Fruit fly (Drosophila melanogaster): Measurements from ENCODE around the gene Pdk1.

Gene Pdk1

dm6 chr3L:131151-131997 lies 2.1 kb downstream of the Pdk1 start (continued):
- no peak for TF ChIP-seq pum (GFP tag; optimal IDR thresholded peaks at IDR 0.05)
- TF ChIP-seq pb (GFP tag; optimal IDR thresholded peaks at IDR 0.05) = peak; percentile 51
- TF ChIP-seq CG10147 (GFP tag; optimal IDR thresholded peaks at IDR 0.05) = no peak
- no peak; the same call in 1 of the 2 replicates for TF ChIP-seq tna (GFP tag; IDR thresholded peaks at IDR 0.05; ENCODE audit: partially characterized antibody)
- no peak for TF ChIP-seq hb (GFP tag; IDR thresholded peaks at IDR 0.05; ENCODE audit: partially characterized antibody)
- TF ChIP-seq cwo (GFP tag; optimal IDR thresholded peaks at IDR 0.05) = peak; percentile 54
- TF ChIP-seq CG10366 (GFP tag; IDR thresholded peaks at IDR 0.05) = no peak
- TF ChIP-seq fu2 (GFP tag; optimal IDR thresholded peaks at IDR 0.05) = no peak
- TF ChIP-seq nerfin-1 (tag; optimal IDR thresholded peaks at IDR 0.05) = peak; percentile 93
- peak; percentile 33; the same call in 1 of the 3 replicates for TF ChIP-seq CG34422 (GFP tag; IDR thresholded peaks at IDR 0.05)
- peak in 1 of 3 experiments; percentile 91 for TF ChIP-seq Stat92E (GFP tag; optimal IDR thresholded peaks at IDR 0.05)
- TF ChIP-seq peb (GFP tag; IDR thresholded peaks at IDR 0.05) = no peak
- peak; percentile 96 for TF ChIP-seq sr (GFP tag; IDR thresholded peaks at IDR 0.05)
- TF ChIP-seq CG15269 (tag; optimal IDR thresholded peaks at IDR 0.05) = peak; percentile 33
- no peak for TF ChIP-seq CG11696 (GFP tag; IDR thresholded peaks at IDR 0.05)
- peak; percentile 7 for TF ChIP-seq CG18764 (GFP tag; optimal IDR thresholded peaks at IDR 0.05)
- peak; percentile 11 for TF ChIP-seq CG2678 (tag; optimal IDR thresholded peaks at IDR 0.05)
- no peak for TF ChIP-seq CG12104 (GFP tag; optimal IDR thresholded peaks at IDR 0.05)
- peak; percentile 77 for TF ChIP-seq Drgx (GFP tag; IDR thresholded peaks at IDR 0.05)
- TF ChIP-seq CG3995 (GFP tag; optimal IDR thresholded peaks at IDR 0.05) = no peak
- no peak for TF ChIP-seq Vsx1 (GFP tag; optimal IDR thresholded peaks at IDR 0.05)
- TF ChIP-seq CG18619 (GFP tag; optimal IDR thresholded peaks at IDR 0.05) = no peak
- TF ChIP-seq CG6854 (GFP tag; optimal IDR thresholded peaks at IDR 0.05) = peak; percentile 78
- TF ChIP-seq CG6254 (GFP tag; optimal IDR thresholded peaks at IDR 0.05) = peak; percentile 67
- TF ChIP-seq pfk (GFP tag; optimal IDR thresholded peaks at IDR 0.05) = peak; percentile 78
- TF ChIP-seq CG11504 (tag; optimal IDR thresholded peaks at IDR 0.05) = peak; percentile 36
- peak; percentile 85 for TF ChIP-seq CG34376 (GFP tag; optimal IDR thresholded peaks at IDR 0.05)
- peak; percentile 82 for TF ChIP-seq klu (GFP tag; IDR thresholded peaks at IDR 0.05)
- no peak for TF ChIP-seq CG9797 (GFP tag; optimal IDR thresholded peaks at IDR 0.05)
- TF ChIP-seq Poxn (GFP tag; IDR thresholded peaks at IDR 0.05) = no peak
- peak; percentile 22 for TF ChIP-seq CG1647 (GFP tag; optimal IDR thresholded peaks at IDR 0.05)
- peak; percentile 38 for TF ChIP-seq nmo (GFP tag; optimal IDR thresholded peaks at IDR 0.05)
- TF ChIP-seq Neu2 (GFP tag; optimal IDR thresholded peaks at IDR 0.05; ENCODE audit: borderline replicate concordance) = no peak
- no peak for TF ChIP-seq Ada2b (GFP tag; IDR thresholded peaks at IDR 0.05)
- TF ChIP-seq CG15479 (GFP tag; optimal IDR thresholded peaks at IDR 0.05) = peak; percentile 35
- peak; percentile 19; the same call in 1 of the 2 replicates for TF ChIP-seq MBD-R2 (GFP tag; IDR thresholded peaks at IDR 0.05)
- TF ChIP-seq chinmo (GFP tag; IDR thresholded peaks at IDR 0.05; ENCODE audit: partially characterized antibody) = peak; percentile 100
- TF ChIP-seq ATbp (GFP tag; optimal IDR thresholded peaks at IDR 0.05) = peak; percentile 69
- no peak for TF ChIP-seq ab (GFP tag; optimal IDR thresholded peaks at IDR 0.05)
- TF ChIP-seq sens (GFP tag) = peak; percentile 86
- TF ChIP-seq cas (GFP tag; IDR thresholded peaks at IDR 0.05) = 0 out of 2 replicates have a peak, but pooled peaks have one; percentile 18
- TF ChIP-seq CG14965 (GFP tag; optimal IDR thresholded peaks at IDR 0.05; ENCODE audit: borderline replicate concordance) = no peak
- no peak; the same call in 1 of the 2 replicates for TF ChIP-seq nerfin-2 (GFP tag; IDR thresholded peaks at IDR 0.05; ENCODE audit: partially characterized antibody)
- TF ChIP-seq danr (GFP tag; IDR thresholded peaks at IDR 0.05) = no peak
- TF ChIP-seq jing (GFP tag; optimal IDR thresholded peaks at IDR 0.05) = no peak
- peak; percentile 55 for TF ChIP-seq Hey (tag; optimal IDR thresholded peaks at IDR 0.05)
- TF ChIP-seq H15 (GFP tag; IDR thresholded peaks at IDR 0.05) = no peak
- no peak for TF ChIP-seq Atf-2 (GFP tag; optimal IDR thresholded peaks at IDR 0.05)

All from whole organism, embryonic.